Worm (Caenorhabditis elegans): ENCODE data around the gene F56A8.3.
A peak's percentile ranks its signal among the peaks of the same experiment; 100 is the strongest.

The F56A8.3 gene

DNA sequence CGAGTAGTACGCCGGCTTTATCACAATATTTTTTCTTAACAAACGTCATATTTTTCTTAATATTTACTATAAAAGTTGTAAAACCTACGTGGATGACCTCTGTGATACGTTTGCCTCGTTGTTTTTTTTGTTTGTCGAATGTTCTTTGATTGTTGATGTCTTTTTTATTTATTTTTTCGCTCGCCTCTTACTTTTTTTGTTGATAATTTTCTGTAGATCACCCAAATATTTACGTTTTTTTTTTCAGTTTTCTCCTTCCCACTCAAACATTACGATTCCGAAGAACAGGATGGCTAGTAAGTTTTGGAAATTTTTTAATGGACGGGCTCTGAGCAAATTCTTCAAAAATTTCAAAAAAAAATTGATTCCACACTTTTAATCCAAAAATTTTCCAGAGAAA, 3.7 kb downstream of the F56A8.3 start:
- TF ChIP-seq pbrm-1 (GFP tag; IDR thresholded peaks at IDR 0.05) (no peak), F37B4.10 (GFP tag; IDR thresholded peaks at IDR 0.05) (no peak), let-526 (GFP tag; IDR thresholded peaks at IDR 0.05) (no peak), F57A8.1 (GFP tag; optimal IDR thresholded peaks at IDR 0.05) (no peak), Y53G8AR.9 (GFP tag; conservative IDR thresholded peaks at IDR 0.05) (no peak)

DNA sequence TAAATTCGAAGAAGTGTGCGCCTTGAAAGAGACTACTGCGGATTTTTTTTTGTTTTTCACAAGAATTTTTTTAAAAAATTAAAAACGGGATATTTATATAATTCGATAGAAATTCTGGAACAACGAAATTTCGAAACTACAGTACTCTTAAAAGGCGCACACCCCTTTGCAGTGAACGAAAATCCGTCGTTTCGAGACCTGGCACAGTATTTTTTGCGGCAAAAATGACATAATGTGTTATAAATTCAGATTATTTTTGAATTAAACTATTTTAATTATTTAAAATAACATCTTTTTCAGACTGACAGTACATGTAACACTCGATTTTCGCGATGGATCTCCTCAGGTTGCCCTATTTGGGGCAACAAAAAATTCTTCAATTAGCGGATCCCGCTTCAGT, 6.3 kb downstream of the F56A8.3 start, which contains the start of gene F56A8.4:
TSS of gene F56A8.4 (plus strand) at position 301 of the 400 bp plus-strand sequence.
- peak; percentile 33 for TF ChIP-seq lsl-1 (GFP tag; optimal IDR thresholded peaks at IDR 0.05)
- TF ChIP-seq dpff-1 (tag; optimal IDR thresholded peaks at IDR 0.05) = no peak

DNA sequence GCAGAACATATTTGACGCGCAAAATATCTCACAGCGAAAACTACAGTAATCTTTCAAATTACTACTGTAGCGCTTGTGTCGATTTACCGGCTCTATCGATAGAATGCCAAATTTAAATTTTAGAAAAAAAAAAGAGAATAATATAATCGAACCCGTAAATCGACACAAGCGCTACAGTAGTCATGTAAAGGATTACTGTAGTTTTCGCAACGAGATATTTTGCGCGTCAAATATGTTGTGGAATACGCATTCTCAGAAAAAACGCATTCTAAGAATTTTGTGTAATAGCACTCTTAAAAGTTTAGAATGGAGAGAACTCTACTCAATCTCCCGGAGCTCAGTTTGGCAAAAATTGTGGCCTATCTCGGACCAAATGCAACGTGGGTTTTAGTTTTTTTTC, 8.9 kb downstream of the F56A8.3 start, which contains the start of gene F56A8.5:
TSS of gene F56A8.5 (plus strand) at position 301 of the 400 bp plus-strand sequence.
- no peak for TF ChIP-seq efl-1 (GFP tag; optimal IDR thresholded peaks at IDR 0.05)
- no peak for TF ChIP-seq hrde-1 (tag; optimal IDR thresholded peaks at IDR 0.05; ENCODE audit: borderline replicate concordance)
- no peak for TF ChIP-seq unc-62 (GFP tag; optimal IDR thresholded peaks at IDR 0.05)
- TF ChIP-seq D2030.7 (GFP tag; IDR thresholded peaks at IDR 0.05) = no peak
- TF ChIP-seq nhr-179 (tag; optimal IDR thresholded peaks at IDR 0.05) = no peak
- no peak for TF ChIP-seq nhr-120 (GFP tag; IDR thresholded peaks at IDR 0.05)
- no peak for TF ChIP-seq snpc-4 (GFP tag; optimal IDR thresholded peaks at IDR 0.05)
- TF ChIP-seq snpc-4 (tag; optimal IDR thresholded peaks at IDR 0.05) = no peak
- no peak for TF ChIP-seq nhr-27 (tag; optimal IDR thresholded peaks at IDR 0.05)
- TF ChIP-seq snpc-1.1 (tag; optimal IDR thresholded peaks at IDR 0.05; ENCODE audit: insufficient read depth) = no peak
- TF ChIP-seq him-1 (tag; optimal IDR thresholded peaks at IDR 0.05) = no peak
- TF ChIP-seq B0035.1 (tag; optimal IDR thresholded peaks at IDR 0.05) = no peak
- no peak for TF ChIP-seq T07F8.4 (tag; optimal IDR thresholded peaks at IDR 0.05)
- no peak for TF ChIP-seq ztf-26 (tag; optimal IDR thresholded peaks at IDR 0.05)
- TF ChIP-seq madf-3 (GFP tag; IDR thresholded peaks at IDR 0.05) = no peak
- TF ChIP-seq pha-4 (tag; optimal IDR thresholded peaks at IDR 0.05) = no peak
- TF ChIP-seq C06A6.2 (GFP tag; conservative IDR thresholded peaks at IDR 0.05) = no peak
- TF ChIP-seq F23B12.7 (tag; optimal IDR thresholded peaks at IDR 0.05; ENCODE audit: insufficient read depth) = no peak
- no peak for TF ChIP-seq nfya-2 (GFP tag; IDR thresholded peaks at IDR 0.05)

DNA sequence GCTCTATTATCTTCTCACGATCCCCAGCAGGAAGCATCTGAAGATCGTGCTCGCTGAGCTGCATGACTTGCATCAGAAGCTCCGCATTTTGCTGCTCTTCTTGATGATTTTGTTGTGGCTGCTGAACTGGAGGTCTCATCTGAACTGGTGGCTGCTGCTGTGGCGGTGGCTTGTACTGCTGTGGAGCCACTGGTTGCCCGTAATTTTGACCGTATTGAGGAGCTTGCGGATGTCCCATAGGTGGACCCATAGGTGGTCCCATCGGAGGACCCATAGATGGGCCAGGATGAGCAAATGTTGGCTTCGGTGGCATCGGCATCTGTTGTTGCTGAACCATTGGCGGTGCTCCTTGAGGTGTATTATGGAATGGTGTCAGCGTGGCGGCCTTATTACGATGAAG, 10.4 kb downstream of the F56A8.3 start:
- no peak for TF ChIP-seq ztf-22 (GFP tag; optimal IDR thresholded peaks at IDR 0.05)
- TF ChIP-seq F33H1.4 (GFP tag; IDR thresholded peaks at IDR 0.05) = no peak
- no peak for TF ChIP-seq hmg-20 (GFP tag; IDR thresholded peaks at IDR 0.05)
- no peak for TF ChIP-seq F49E8.2 (tag; optimal IDR thresholded peaks at IDR 0.05; ENCODE audit: insufficient read depth)
- 0 out of 2 replicates have a peak, but pooled peaks have one; percentile 24 for TF ChIP-seq egrh-3 (GFP tag; IDR thresholded peaks at IDR 0.05)
- TF ChIP-seq lin-40 (tag; optimal IDR thresholded peaks at IDR 0.05) = no peak
- no peak for TF ChIP-seq B0261.1 (tag; optimal IDR thresholded peaks at IDR 0.05)
- TF ChIP-seq hmg-1.2 (GFP tag; IDR thresholded peaks at IDR 0.05) = no peak
- TF ChIP-seq F23B12.7 (tag; optimal IDR thresholded peaks at IDR 0.05; ENCODE audit: insufficient read depth) = no peak
- TF ChIP-seq zfh-2 (GFP tag; conservative IDR thresholded peaks at IDR 0.05) = peak; percentile 64
- TF ChIP-seq rpc-1 (optimal IDR thresholded peaks at IDR 0.05) = no peak
- TF ChIP-seq rpc-1 (tag; optimal IDR thresholded peaks at IDR 0.05) = no peak
- 0 out of 2 replicates have a peak, but pooled peaks have one; percentile 9 for TF ChIP-seq cebp-2 (GFP tag; IDR thresholded peaks at IDR 0.05)
- no peak for TF ChIP-seq nhr-120 (GFP tag; IDR thresholded peaks at IDR 0.05)
- TF ChIP-seq Y56A3A.18 (GFP tag; IDR thresholded peaks at IDR 0.05) = no peak
- no peak for TF ChIP-seq T26A5.8 (tag; optimal IDR thresholded peaks at IDR 0.05)
- 0 out of 2 replicates have a peak, but pooled peaks have one; percentile 22 for TF ChIP-seq mcd-1 (GFP tag; IDR thresholded peaks at IDR 0.05)
- TF ChIP-seq Y67H2A.10 (GFP tag; conservative IDR thresholded peaks at IDR 0.05) = no peak
- TF ChIP-seq unc-62 (GFP tag; optimal IDR thresholded peaks at IDR 0.05) = no peak
- TF ChIP-seq snpc-1.1 (tag; optimal IDR thresholded peaks at IDR 0.05; ENCODE audit: insufficient read depth) = no peak
- TF ChIP-seq cebp-1 (GFP tag; IDR thresholded peaks at IDR 0.05) = no peak
- TF ChIP-seq cebp-1 (tag; optimal IDR thresholded peaks at IDR 0.05) = no peak
- TF ChIP-seq F57A8.1 (GFP tag; optimal IDR thresholded peaks at IDR 0.05) = no peak
- no peak for TF ChIP-seq him-1 (tag; optimal IDR thresholded peaks at IDR 0.05)
- no peak for TF ChIP-seq madf-3 (GFP tag; IDR thresholded peaks at IDR 0.05)

Data from whole organism, young adult.